Fruit fly (Drosophila melanogaster): ENCODE data around the gene crp.

crp gene

DNA sequence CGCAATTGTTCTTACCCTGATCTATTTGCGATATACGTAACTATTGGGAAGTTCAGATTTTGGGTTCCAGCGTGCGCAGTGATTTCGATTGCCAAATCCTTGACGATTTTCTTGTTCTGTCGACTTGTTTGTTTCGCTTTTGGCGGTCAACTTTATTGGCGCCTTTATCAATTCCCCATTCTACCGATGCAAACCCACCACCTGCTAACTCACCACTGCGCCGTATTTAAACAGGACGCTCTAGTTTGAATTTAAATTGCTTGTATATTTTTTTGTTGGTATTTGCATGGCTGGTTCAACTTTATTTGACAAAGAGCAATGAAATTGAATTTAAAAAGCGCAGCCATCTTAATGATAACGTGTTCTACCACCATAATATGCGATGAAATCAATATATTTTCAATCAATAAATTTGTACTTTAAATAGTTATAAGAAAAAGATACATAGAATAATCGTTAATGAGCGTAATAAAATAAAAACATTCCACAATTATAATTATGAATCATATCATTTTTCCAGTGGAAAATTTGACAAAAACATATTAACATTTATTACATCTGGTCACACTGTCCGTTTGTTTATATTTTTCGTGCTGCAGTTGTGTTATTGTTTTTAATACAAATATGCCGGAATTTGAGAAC is 25.8 kb downstream of the crp start, which contains the start of the genes twe and CG4935:
TSS of gene twe (minus strand) at position 302 of the 642 bp plus-strand sequence.
TSS of gene CG4935 (plus strand) at position 566 of the 642 bp plus-strand sequence.
- no peak for TF ChIP-seq cic (GFP tag; optimal IDR thresholded peaks at IDR 0.05)
- no peak for TF ChIP-seq CG14711 (tag; optimal IDR thresholded peaks at IDR 0.05)
- no peak for TF ChIP-seq Crg-1 (GFP tag; optimal IDR thresholded peaks at IDR 0.05)
- no peak for TF ChIP-seq pad (GFP tag; optimal IDR thresholded peaks at IDR 0.05)
- peak; percentile 32 for TF ChIP-seq bab1 (GFP tag; optimal IDR thresholded peaks at IDR 0.05)
- TF ChIP-seq Mnt (GFP tag; optimal IDR thresholded peaks at IDR 0.05), result no peak
- TF ChIP-seq kay (GFP tag; ENCODE audit: borderline replicate concordance), result no peak

DNA sequence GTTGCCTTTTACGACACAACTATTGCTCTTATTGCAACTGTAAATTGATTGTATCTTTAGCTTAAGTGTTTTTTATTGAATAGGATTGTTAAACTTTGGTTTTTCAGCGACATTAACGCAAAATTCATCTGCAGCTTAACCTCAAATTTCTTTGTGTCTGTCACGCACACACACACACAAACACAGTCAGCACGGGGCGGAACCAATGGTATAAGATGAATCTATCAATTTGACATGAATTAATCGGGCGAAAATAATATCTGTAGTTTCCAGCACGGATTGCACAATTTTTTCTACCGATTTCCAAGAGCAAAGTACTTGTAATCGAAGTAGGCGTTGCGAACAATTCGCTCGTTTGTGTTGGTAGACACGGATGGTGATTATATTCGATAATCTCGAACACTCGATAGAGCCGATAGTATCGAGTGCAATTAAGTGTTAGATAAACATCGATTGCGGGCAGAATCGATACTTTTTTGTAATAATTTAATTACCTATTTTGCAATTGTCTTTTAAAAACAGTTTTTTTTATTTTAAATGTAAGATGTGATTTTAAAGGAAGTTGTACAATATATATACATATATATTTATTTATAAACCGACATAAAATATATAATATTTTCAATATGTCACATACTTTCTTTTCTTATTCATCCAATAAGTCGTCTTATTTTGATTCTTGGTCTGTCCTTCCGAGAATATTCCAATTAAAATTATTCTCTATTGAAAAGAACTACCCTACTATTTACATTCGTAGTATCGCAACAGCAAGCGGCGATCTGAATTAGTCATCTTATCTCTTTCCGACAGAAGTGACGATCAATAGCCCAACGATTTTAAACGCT is 30.1 kb downstream of the crp start, which contains the start of the genes PRL-1 and EndoGI:
TSS of gene PRL-1 (minus strand) at position 380 of the 845 bp plus-strand sequence.
TSS of gene EndoGI (plus strand) at position 462 of the 845 bp plus-strand sequence.
- peak; percentile 69 for TF ChIP-seq ovo (GFP tag; optimal IDR thresholded peaks at IDR 0.05)
- peak; percentile 84 for TF ChIP-seq CG7045 (GFP tag; optimal IDR thresholded peaks at IDR 0.05)
- TF ChIP-seq Crg-1 (GFP tag; optimal IDR thresholded peaks at IDR 0.05), result no peak
- peak; percentile 20 for TF ChIP-seq CG1620 (GFP tag; optimal IDR thresholded peaks at IDR 0.05)
- peak; percentile 94 for TF ChIP-seq CG33017 (tag; optimal IDR thresholded peaks at IDR 0.05)
- TF ChIP-seq Hr96 (GFP tag; optimal IDR thresholded peaks at IDR 0.05), result no peak
- TF ChIP-seq tj (GFP tag; optimal IDR thresholded peaks at IDR 0.05), result peak; percentile 65
- TF ChIP-seq CG14711 (tag; optimal IDR thresholded peaks at IDR 0.05), result peak; percentile 92
- peak; percentile 95 for TF ChIP-seq CG11617 (GFP tag; optimal IDR thresholded peaks at IDR 0.05)
- TF ChIP-seq Mnt (GFP tag; optimal IDR thresholded peaks at IDR 0.05), result peak; percentile 40
- peak; percentile 66 for TF ChIP-seq pad (GFP tag; optimal IDR thresholded peaks at IDR 0.05)
- TF ChIP-seq Clk (GFP tag; optimal IDR thresholded peaks at IDR 0.05), result peak; percentile 65
- peak; percentile 51 for TF ChIP-seq cic (GFP tag; optimal IDR thresholded peaks at IDR 0.05)
- peak; percentile 96 for TF ChIP-seq bab1 (GFP tag; optimal IDR thresholded peaks at IDR 0.05)
- TF ChIP-seq CG12768 (GFP tag; optimal IDR thresholded peaks at IDR 0.05), result peak; percentile 56
- peak; percentile 94 for TF ChIP-seq CG7101 (tag; optimal IDR thresholded peaks at IDR 0.05)
- TF ChIP-seq CG5204 (GFP tag; optimal IDR thresholded peaks at IDR 0.05), result no peak
- TF ChIP-seq cnc (optimal IDR thresholded peaks at IDR 0.05), result no peak
- no peak for TF ChIP-seq toe (GFP tag; optimal IDR thresholded peaks at IDR 0.05)
- peak; percentile 99 for TF ChIP-seq kay (GFP tag; ENCODE audit: borderline replicate concordance)

DNA sequence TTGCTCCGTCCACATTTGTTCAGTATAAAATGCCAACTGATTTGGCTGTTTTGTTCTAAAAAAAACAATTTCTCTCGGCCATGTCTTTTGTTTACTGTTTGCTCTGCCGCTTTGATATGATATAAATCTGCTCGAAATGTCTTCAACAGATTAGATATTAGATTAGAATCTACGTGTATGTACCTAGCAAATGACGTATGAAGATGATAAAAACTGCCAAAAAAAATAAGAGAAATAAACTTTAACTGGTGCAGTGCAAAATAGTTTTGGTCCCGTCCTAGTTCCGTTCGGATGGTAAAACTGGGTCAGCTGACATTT is 31.5 kb downstream of the crp start:
- TF ChIP-seq Mnt (GFP tag; optimal IDR thresholded peaks at IDR 0.05), result peak; percentile 1
- TF ChIP-seq kay (GFP tag; ENCODE audit: borderline replicate concordance), result peak; percentile 67
- no peak for TF ChIP-seq cic (GFP tag; optimal IDR thresholded peaks at IDR 0.05)
- no peak for TF ChIP-seq CG7101 (tag; optimal IDR thresholded peaks at IDR 0.05)
- no peak for TF ChIP-seq Hr96 (GFP tag; optimal IDR thresholded peaks at IDR 0.05)

DNA sequence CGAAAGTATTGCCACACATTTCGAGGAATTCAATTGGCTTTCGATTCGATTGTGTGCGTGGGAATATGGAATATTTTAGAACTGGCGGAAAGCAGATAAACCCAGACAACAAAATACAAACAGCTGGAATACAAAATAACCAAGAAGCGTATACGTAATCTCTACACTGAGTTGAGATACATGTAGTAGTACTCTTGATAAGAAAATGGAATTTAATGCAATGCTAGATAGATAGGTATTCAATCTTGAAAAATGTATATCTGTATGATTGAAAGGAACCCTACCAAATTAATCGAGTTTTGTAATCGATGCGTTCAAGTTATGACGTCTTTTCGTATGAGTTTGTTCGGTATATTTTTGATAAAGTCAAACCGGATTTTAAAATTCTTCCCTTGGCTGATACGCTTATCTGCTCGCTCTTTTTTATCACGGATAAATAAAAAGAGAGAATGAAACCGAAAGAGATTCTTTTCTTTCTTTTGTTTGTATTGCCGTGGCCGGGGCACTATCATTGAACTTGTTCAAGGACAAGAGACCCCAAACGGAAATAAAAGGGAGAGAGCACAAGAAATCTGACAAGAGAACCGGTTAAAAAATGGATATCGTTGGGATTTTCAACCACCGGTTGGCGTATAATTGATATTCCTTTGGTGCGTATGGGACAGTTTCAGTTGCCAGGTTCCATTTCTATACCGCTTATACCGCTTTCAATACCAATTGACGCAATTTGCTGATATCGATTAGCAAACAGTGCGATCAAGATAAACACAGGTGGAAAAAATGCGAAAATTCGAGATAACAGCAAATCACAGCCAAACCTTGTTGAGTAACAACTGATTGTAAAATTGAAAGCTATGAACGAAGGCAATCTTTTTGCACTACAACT is 32.1 kb downstream of the crp start:
- TF ChIP-seq pad (GFP tag; optimal IDR thresholded peaks at IDR 0.05) (no peak), Mnt (GFP tag; optimal IDR thresholded peaks at IDR 0.05) (no peak), kay (GFP tag; ENCODE audit: borderline replicate concordance) (peak; percentile 52), CG14711 (tag; optimal IDR thresholded peaks at IDR 0.05) (no peak), cic (GFP tag; optimal IDR thresholded peaks at IDR 0.05) (peak; percentile 13), cnc (optimal IDR thresholded peaks at IDR 0.05) (no peak), CG7101 (tag; optimal IDR thresholded peaks at IDR 0.05) (no peak)

DNA sequence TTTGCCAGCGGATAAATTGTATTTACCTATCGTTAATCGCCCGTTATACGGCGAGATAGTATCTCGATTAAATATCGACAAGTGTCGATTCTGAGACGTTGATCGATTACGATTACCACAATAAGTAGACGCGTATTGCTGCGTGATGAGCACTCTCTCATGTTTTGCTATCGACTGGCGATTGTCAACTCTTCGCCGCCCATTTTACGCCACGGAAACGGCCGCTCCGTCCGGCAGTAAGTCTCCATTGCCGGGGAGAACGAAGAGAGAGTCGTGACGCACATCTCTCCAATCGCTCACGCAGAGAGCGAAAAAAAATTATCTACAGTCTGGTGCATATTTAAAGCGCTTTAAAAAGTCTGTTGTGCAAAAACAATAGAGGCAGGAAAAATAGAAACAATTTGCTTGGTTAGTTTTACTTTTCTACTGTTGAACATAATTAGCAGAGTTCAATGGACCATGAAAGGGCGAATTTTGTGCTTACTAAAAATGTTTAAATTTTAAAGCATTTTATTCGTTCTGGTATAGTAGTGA is 35.9 kb downstream of the crp start, which contains the start of gene CG46309:
TSS of gene CG46309 (minus strand) at position 191 of the 534 bp plus-strand sequence.
- TF ChIP-seq CG1620 (GFP tag; optimal IDR thresholded peaks at IDR 0.05) (no peak), Crg-1 (GFP tag; optimal IDR thresholded peaks at IDR 0.05) (peak; percentile 11), CG33017 (tag; optimal IDR thresholded peaks at IDR 0.05) (peak; percentile 66), CG12768 (GFP tag; optimal IDR thresholded peaks at IDR 0.05) (peak; percentile 55), CG7101 (tag; optimal IDR thresholded peaks at IDR 0.05) (peak; percentile 16), toe (GFP tag; optimal IDR thresholded peaks at IDR 0.05) (peak; percentile 3), Hr96 (GFP tag; optimal IDR thresholded peaks at IDR 0.05) (no peak), pad (GFP tag; optimal IDR thresholded peaks at IDR 0.05) (no peak), cnc (optimal IDR thresholded peaks at IDR 0.05) (no peak), Mnt (GFP tag; optimal IDR thresholded peaks at IDR 0.05) (peak; percentile 43), CG5204 (GFP tag; optimal IDR thresholded peaks at IDR 0.05) (peak; percentile 30), CG14711 (tag; optimal IDR thresholded peaks at IDR 0.05) (no peak), bab1 (GFP tag; optimal IDR thresholded peaks at IDR 0.05) (peak; percentile 47), kay (GFP tag; ENCODE audit: borderline replicate concordance) (peak; percentile 9), Clk (GFP tag; optimal IDR thresholded peaks at IDR 0.05) (no peak), CG7045 (GFP tag; optimal IDR thresholded peaks at IDR 0.05) (peak; percentile 45), CG11617 (GFP tag; optimal IDR thresholded peaks at IDR 0.05) (peak; percentile 9), cic (GFP tag; optimal IDR thresholded peaks at IDR 0.05) (peak; percentile 61), ovo (GFP tag; optimal IDR thresholded peaks at IDR 0.05) (peak; percentile 10)

Data from whole organism, adult.